Worm (Caenorhabditis elegans): ENCODE results near the gene Y51H7BR.4.

ce11 chrII:1535931-1536330, 6.8 kb downstream of the Y51H7BR.4 start, which contains the start of gene fbxb-43:
- no peak for TF ChIP-seq nfya-1 (tag; optimal IDR thresholded peaks at IDR 0.05)
- TF ChIP-seq tbx-2 (tag; optimal IDR thresholded peaks at IDR 0.05): no peak
- TF ChIP-seq pha-4 (tag; optimal IDR thresholded peaks at IDR 0.05): no peak
- no peak for TF ChIP-seq odd-2 (tag; optimal IDR thresholded peaks at IDR 0.05)
- TF ChIP-seq rnt-1 (tag; optimal IDR thresholded peaks at IDR 0.05): no peak
- TF ChIP-seq hlh-13 (GFP tag; optimal IDR thresholded peaks at IDR 0.05): no peak
- TF ChIP-seq ceh-22 (tag; optimal IDR thresholded peaks at IDR 0.05): no peak
- TF ChIP-seq elt-2 (tag; optimal IDR thresholded peaks at IDR 0.05): no peak
- no peak for TF ChIP-seq lin-11 (tag; optimal IDR thresholded peaks at IDR 0.05)
- no peak for TF ChIP-seq ceh-18 (tag; optimal IDR thresholded peaks at IDR 0.05)
- no peak for TF ChIP-seq ama-1 (optimal IDR thresholded peaks at IDR 0.05)
- no peak for TF ChIP-seq unc-55 (GFP tag; optimal IDR thresholded peaks at IDR 0.05)
